Worm (Caenorhabditis elegans) whole organism, early embryonic: ENCODE results near the gene hpo-18.

ENCODE experiments used
- B0310.2 ChIP-seq: sonication (generic microtip); optimal IDR thresholded peaks from 2 replicates; lab custom pipeline; 2016; ENCODE audit warnings: mild to moderate bottlenecking, missing genetic modification characterization, missing compliant biosample characterization
- F13C5.2 ChIP-seq: sonication (generic microtip); optimal IDR thresholded peaks from 2 replicates; lab custom pipeline; 2017; ENCODE audit warnings: mild to moderate bottlenecking, missing genetic modification characterization, inconsistent platforms, missing compliant biosample characterization
- ama-1 ChIP-seq: fragments of 150-350 bp; optimal IDR thresholded peaks from 2 replicates; lab custom pipeline; 2014
- ceh-13 ChIP-seq: fragments of 200-800 bp; sonication (Bioruptor generic); optimal IDR thresholded peaks from 2 replicates; lab custom pipeline; 2018; ENCODE audit warnings: mild to moderate bottlenecking, missing genetic modification characterization, missing compliant biosample characterization
- ceh-36 ChIP-seq: sonication (generic microtip); optimal IDR thresholded peaks from 2 replicates; lab custom pipeline; 2016; ENCODE audit warnings: missing genetic modification characterization, inconsistent platforms, missing compliant biosample characterization
- flt-1 ChIP-seq: fragments of 200-800 bp; sonication (Bioruptor generic); IDR thresholded peaks from 2 replicates; pipeline ENCODE4 v1.3.6; 2022; ENCODE audit warnings: missing genetic modification characterization, missing compliant biosample characterization
- hmbx-1 ChIP-seq: sonication (generic microtip); optimal IDR thresholded peaks from 2 replicates; lab custom pipeline; 2016; ENCODE audit warnings: mild to moderate bottlenecking, missing genetic modification characterization, missing compliant biosample characterization
- hmg-4 ChIP-seq: fragments of 200-800 bp; sonication (Bioruptor generic); optimal IDR thresholded peaks from 2 replicates; lab custom pipeline; 2018; ENCODE audit warnings: mild to moderate bottlenecking, missing genetic modification characterization, missing compliant biosample characterization
- hnd-1 ChIP-seq: sonication (generic microtip); optimal IDR thresholded peaks from 2 replicates; lab custom pipeline; 2016; ENCODE audit warnings: missing genetic modification characterization, missing compliant biosample characterization
- pes-1 ChIP-seq: fragments of 200-800 bp; sonication (Bioruptor generic); IDR thresholded peaks from 2 replicates; pipeline ENCODE4 v1.3.6; 2022; ENCODE audit warnings: missing genetic modification reagents, missing genetic modification characterization, missing compliant biosample characterization
- scrt-1 ChIP-seq: fragments of 200-800 bp; sonication (Bioruptor generic); IDR thresholded peaks from 2 replicates; pipeline ENCODE4 v1.3.6; 2022; ENCODE audit warnings: missing genetic modification characterization, missing compliant biosample characterization
- tbx-11 ChIP-seq: fragments of 200-800 bp; sonication (Bioruptor generic); IDR thresholded peaks from 2 replicates; pipeline ENCODE4 v1.3.6; 2022; ENCODE audit warnings: missing genetic modification characterization, missing compliant biosample characterization
- tbx-37 ChIP-seq: fragments of 200-800 bp; sonication (Bioruptor generic); conservative IDR thresholded peaks from 2 replicates; pipeline ENCODE4 v1.3.6; 2022; ENCODE audit warnings: missing genetic modification reagents, missing genetic modification characterization, missing compliant biosample characterization
- tra-4 ChIP-seq: sonication (generic microtip); optimal IDR thresholded peaks from 2 replicates; lab custom pipeline; 2017; ENCODE audit warnings: missing genetic modification characterization, missing compliant biosample characterization

ce11 chrV:4356047-4356612 lies 9.9 kb upstream of the hpo-18 start:
- TF ChIP-seq tbx-11 (GFP tag; lab: Robert Waterston, UW), result no peak
- no peak for TF ChIP-seq pes-1 (GFP tag; lab: Robert Waterston, UW)
- TF ChIP-seq ama-1 (lab: Kevin White, UChicago), result no peak
- no peak for TF ChIP-seq B0310.2 (tag; lab: Kevin White, UChicago)
- no peak for TF ChIP-seq hmbx-1 (tag; lab: Kevin White, UChicago)
- no peak for TF ChIP-seq F13C5.2 (tag; lab: Kevin White, UChicago)
- TF ChIP-seq ceh-13 (GFP tag; lab: Kevin White, UChicago), result no peak
- TF ChIP-seq hmg-4 (GFP tag; lab: Kevin White, UChicago), result no peak
- TF ChIP-seq flt-1 (GFP tag; lab: Robert Waterston, UW), result no peak
- no peak for TF ChIP-seq scrt-1 (GFP tag; lab: Robert Waterston, UW)
- TF ChIP-seq tra-4, result no peak
- no peak for TF ChIP-seq tbx-37 (GFP tag; lab: Robert Waterston, UW)
- no peak for TF ChIP-seq ceh-36 (tag; lab: Kevin White, UChicago)
- TF ChIP-seq hnd-1 (tag; lab: Kevin White, UChicago), result no peak
